Fruit fly (Drosophila melanogaster) whole organism, embryonic: ENCODE data around the gene RpS29.

Experiments
- ATbp ChIP-seq: fragments of 200-800 bp; sonication (Bioruptor generic); optimal IDR thresholded peaks from 2 replicates; lab custom pipeline; 2017; ENCODE audit warnings: missing biosample characterization, mild to moderate bottlenecking, missing genetic modification characterization, missing genetic modification reagents
- BEAF-32 ChIP-seq: fragments of 200-800 bp; sonication (Bioruptor generic); optimal IDR thresholded peaks from 3 replicates; lab custom pipeline; 2017; ENCODE audit warnings: missing biosample characterization, missing genetic modification characterization, mild to moderate bottlenecking, moderate library complexity, missing genetic modification reagents
- CG10654 ChIP-seq: fragments of 200-800 bp; sonication (Bioruptor generic); optimal IDR thresholded peaks from 2 replicates; lab custom pipeline; 2016; ENCODE audit warnings: missing biosample characterization, missing genetic modification characterization
- CG12219 ChIP-seq: fragments of 200-800 bp; sonication (Bioruptor generic); optimal IDR thresholded peaks from 3 replicates; lab custom pipeline; 2018; ENCODE audit warnings: missing biosample characterization, mild to moderate bottlenecking, missing genetic modification characterization
- CG12299 ChIP-seq: fragments of 200-800 bp; sonication (Bioruptor generic); optimal IDR thresholded peaks from 2 replicates; lab custom pipeline; 2018; ENCODE audit warnings: missing biosample characterization, mild to moderate bottlenecking, missing genetic modification characterization
- CG12744 ChIP-seq: fragments of 200-800 bp; sonication (Bioruptor generic); optimal IDR thresholded peaks from 2 replicates; lab custom pipeline; 2016; ENCODE audit warnings: missing biosample characterization, missing genetic modification characterization
- CG13287 ChIP-seq: fragments of 200-800 bp; sonication (Bioruptor generic); IDR thresholded peaks from 2 replicates; pipeline ENCODE4 v1.3.6; 2022; ENCODE audit warnings: missing biosample characterization, missing genetic modification characterization; ENCODE audit not compliant: partially characterized antibody
- CG14710 ChIP-seq: fragments of 200-800 bp; sonication (Bioruptor generic); optimal IDR thresholded peaks from 3 replicates; lab custom pipeline; 2019; ENCODE audit warnings: missing biosample characterization, mild to moderate bottlenecking, missing genetic modification characterization, moderate library complexity
- CG15514 ChIP-seq: fragments of 200-800 bp; sonication (Bioruptor generic); optimal IDR thresholded peaks from 3 replicates; lab custom pipeline; 2017; ENCODE audit warnings: missing biosample characterization, missing genetic modification characterization, mild to moderate bottlenecking, moderate library complexity, missing genetic modification reagents
- CG1603 ChIP-seq: fragments of 200-800 bp; sonication (Bioruptor generic); optimal IDR thresholded peaks from 2 replicates; lab custom pipeline; 2019; ENCODE audit warnings: missing biosample characterization, mild to moderate bottlenecking, missing genetic modification characterization, moderate library complexity
- CG2889 ChIP-seq: fragments of 200-800 bp; sonication (Bioruptor generic); IDR thresholded peaks from 3 replicates; pipeline ENCODE4 v1.3.6; 2022; ENCODE audit warnings: missing biosample characterization, missing genetic modification characterization
- CG31441 ChIP-seq: fragments of 200-800 bp; sonication (Bioruptor generic); IDR thresholded peaks from 2 replicates; pipeline ENCODE4 v1.3.6; 2022; ENCODE audit warnings: missing biosample characterization, missing genetic modification characterization
- CG33557 ChIP-seq: fragments of 200-800 bp; sonication (Bioruptor generic); optimal IDR thresholded peaks from 2 replicates; lab custom pipeline; 2019; ENCODE audit warnings: missing biosample characterization, mild to moderate bottlenecking, missing genetic modification characterization, moderate library complexity
- CG34422 ChIP-seq: fragments of 200-800 bp; sonication (Bioruptor generic); IDR thresholded peaks from 3 replicates; pipeline ENCODE4 v1.3.6; 2022; ENCODE audit warnings: missing biosample characterization, missing genetic modification characterization
- CG6689 ChIP-seq: fragments of 200-800 bp; sonication (Bioruptor generic); IDR thresholded peaks from 2 replicates; pipeline ENCODE4 v1.3.6; 2022; ENCODE audit warnings: missing biosample characterization, missing genetic modification characterization
- CG7357 ChIP-seq: fragments of 200-800 bp; sonication (Bioruptor generic); IDR thresholded peaks from 3 replicates; pipeline ENCODE4 v1.3.6; 2022; ENCODE audit warnings: missing biosample characterization, missing genetic modification characterization
- CG7928 ChIP-seq: fragments of 200-800 bp; sonication (Bioruptor generic); optimal IDR thresholded peaks from 2 replicates; lab custom pipeline; 2017; ENCODE audit warnings: missing biosample characterization, mild to moderate bottlenecking, missing genetic modification characterization
- CG9215 ChIP-seq: fragments of 200-800 bp; sonication (Bioruptor generic); IDR thresholded peaks from 2 replicates; pipeline ENCODE4 v1.3.6; 2022; ENCODE audit warnings: missing biosample characterization, missing genetic modification characterization
- Dbx ChIP-seq: fragments of 200-800 bp; sonication (Bioruptor generic); IDR thresholded peaks from 3 replicates; pipeline ENCODE4 v1.3.6; 2022; ENCODE audit warnings: missing biosample characterization, missing genetic modification characterization
- Dek ChIP-seq: fragments of 200-800 bp; sonication (Bioruptor generic); optimal IDR thresholded peaks from 3 replicates; lab custom pipeline; 2019; ENCODE audit warnings: missing biosample characterization, mild to moderate bottlenecking, missing genetic modification characterization, moderate library complexity
- Drgx ChIP-seq: fragments of 200-800 bp; sonication (Bioruptor generic); IDR thresholded peaks from 2 replicates; pipeline ENCODE4 v1.3.6; 2022; ENCODE audit warnings: missing biosample characterization, missing genetic modification characterization
- H2.0 ChIP-seq: fragments of 200-800 bp; sonication (Bioruptor generic); IDR thresholded peaks from 2 replicates; pipeline ENCODE4 v1.3.6; 2022; ENCODE audit warnings: missing biosample characterization, missing genetic modification characterization
- HmgD ChIP-seq: fragments of 200-800 bp; sonication (Bioruptor generic); optimal IDR thresholded peaks from 3 replicates; lab custom pipeline; 2016; ENCODE audit warnings: missing biosample characterization, missing genetic modification characterization
- Mrtf ChIP-seq: fragments of 200-800 bp; sonication (Bioruptor generic); IDR thresholded peaks from 3 replicates; pipeline ENCODE4 v1.3.6; 2022; ENCODE audit warnings: missing biosample characterization, missing genetic modification characterization
- NFAT ChIP-seq: fragments of 200-800 bp; sonication (Bioruptor generic); IDR thresholded peaks from 2 replicates; pipeline ENCODE4 v1.3.6; 2022; ENCODE audit warnings: missing biosample characterization, missing genetic modification characterization
- NK7.1 ChIP-seq: fragments of 200-800 bp; sonication (Bioruptor generic); optimal IDR thresholded peaks from 3 replicates; lab custom pipeline; 2016; ENCODE audit warnings: missing biosample characterization, missing genetic modification characterization
- Opbp ChIP-seq: fragments of 200-800 bp; sonication (Bioruptor generic); IDR thresholded peaks from 3 replicates; pipeline ENCODE4 v1.3.6; 2022; ENCODE audit warnings: missing biosample characterization, missing genetic modification characterization; ENCODE audit not compliant: partially characterized antibody
- ase ChIP-seq: fragments of 200-800 bp; sonication (Bioruptor generic); IDR thresholded peaks from 3 replicates; pipeline ENCODE4 v1.3.6; 2022; ENCODE audit warnings: missing biosample characterization, missing genetic modification characterization
- cg ChIP-seq: fragments of 200-800 bp; sonication (Bioruptor generic); optimal IDR thresholded peaks from 3 replicates; lab custom pipeline; 2019; ENCODE audit warnings: missing biosample characterization, mild to moderate bottlenecking, missing genetic modification characterization, moderate library complexity
- dysf ChIP-seq: fragments of 200-800 bp; sonication (Bioruptor generic); IDR thresholded peaks from 3 replicates; pipeline ENCODE4 v1.3.6; 2022; ENCODE audit warnings: missing biosample characterization, missing genetic modification characterization
- ems ChIP-seq: fragments of 200-800 bp; sonication (Bioruptor generic); optimal IDR thresholded peaks from 3 replicates; lab custom pipeline; 2016; ENCODE audit warnings: missing biosample characterization, missing genetic modification characterization
- eve ChIP-seq, 2 experiments: fragments of >200 bp; optimal IDR thresholded peaks; 2 replicates each; lab custom pipeline; 2017; ENCODE audit warnings: missing biosample characterization in 2 of 2, missing genetic modification characterization in 2 of 2
- exex ChIP-seq: fragments of 200-800 bp; sonication (Bioruptor generic); optimal IDR thresholded peaks from 4 replicates; lab custom pipeline; 2018; ENCODE audit warnings: missing biosample characterization, mild to moderate bottlenecking, missing genetic modification characterization, moderate library complexity
- fd96Cb ChIP-seq: fragments of 200-800 bp; sonication (Bioruptor generic); optimal IDR thresholded peaks from 2 replicates; lab custom pipeline; 2018; ENCODE audit warnings: missing biosample characterization, mild to moderate bottlenecking, missing genetic modification characterization, moderate library complexity
- gem ChIP-seq: fragments of 200-800 bp; sonication (Bioruptor generic); optimal IDR thresholded peaks from 2 replicates; lab custom pipeline; 2019; ENCODE audit warnings: missing biosample characterization, mild to moderate bottlenecking, missing genetic modification characterization, moderate library complexity
- gro ChIP-seq: fragments of 200-800 bp; sonication (Bioruptor generic); optimal IDR thresholded peaks from 2 replicates; lab custom pipeline; 2016; ENCODE audit warnings: missing biosample characterization, missing genetic modification characterization
- h ChIP-seq: fragments of >200 bp; optimal IDR thresholded peaks from 2 replicates; lab custom pipeline; 2017
- kni ChIP-seq: fragments of 200-800 bp; sonication (Bioruptor generic); optimal IDR thresholded peaks from 3 replicates; lab custom pipeline; 2017; ENCODE audit warnings: mild to moderate bottlenecking, missing biosample characterization, missing genetic modification reagents, missing genetic modification characterization
- lilli ChIP-seq: fragments of 200-800 bp; sonication (Bioruptor generic); optimal IDR thresholded peaks from 3 replicates; lab custom pipeline; 2016; ENCODE audit warnings: missing biosample characterization, missing genetic modification characterization
- mam ChIP-seq: fragments of 200-800 bp; sonication (Bioruptor generic); optimal IDR thresholded peaks from 3 replicates; lab custom pipeline; 2016; ENCODE audit warnings: missing biosample characterization, missing genetic modification characterization
- mld ChIP-seq: fragments of 200-800 bp; sonication (Bioruptor generic); IDR thresholded peaks from 3 replicates; pipeline ENCODE4 v1.3.6; 2022; ENCODE audit warnings: missing biosample characterization, missing genetic modification characterization; ENCODE audit not compliant: partially characterized antibody
- pb ChIP-seq: fragments of 200-800 bp; sonication (Bioruptor generic); optimal IDR thresholded peaks from 3 replicates; lab custom pipeline; 2016; ENCODE audit warnings: missing biosample characterization, missing genetic modification characterization
- pita ChIP-seq: fragments of 200-800 bp; sonication (Bioruptor generic); optimal IDR thresholded peaks from 2 replicates; lab custom pipeline; 2017; ENCODE audit warnings: missing biosample characterization, mild to moderate bottlenecking, missing genetic modification characterization
- row ChIP-seq: fragments of 200-800 bp; sonication (Bioruptor generic); IDR thresholded peaks from 3 replicates; pipeline ENCODE4 v1.3.6; 2022; ENCODE audit warnings: missing biosample characterization, missing genetic modification characterization
- schlank ChIP-seq: fragments of 200-800 bp; sonication (Bioruptor generic); optimal IDR thresholded peaks from 2 replicates; lab custom pipeline; 2018; ENCODE audit warnings: missing biosample characterization, mild to moderate bottlenecking, missing genetic modification characterization
- sens ChIP-seq: fragments of 200-800 bp; sonication (Bioruptor generic); peaks from one replicate; lab custom pipeline; 2016; ENCODE audit warnings: missing biosample characterization, missing genetic modification characterization
- sna ChIP-seq: fragments of 200-800 bp; sonication (Bioruptor generic); IDR thresholded peaks from 2 replicates; pipeline ENCODE4 v1.3.6; 2022; ENCODE audit warnings: missing biosample characterization, missing genetic modification characterization; ENCODE audit not compliant: partially characterized antibody
- sqz ChIP-seq: fragments of 200-800 bp; sonication (Bioruptor generic); optimal IDR thresholded peaks from 3 replicates; lab custom pipeline; 2018; ENCODE audit warnings: missing biosample characterization, mild to moderate bottlenecking, missing genetic modification characterization
- tap ChIP-seq: fragments of 200-800 bp; optimal IDR thresholded peaks from 3 replicates; lab custom pipeline; 2019; ENCODE audit warnings: missing biosample characterization, mild to moderate bottlenecking, missing genetic modification characterization, moderate library complexity
- tup ChIP-seq: fragments of 200-800 bp; sonication (Bioruptor generic); optimal IDR thresholded peaks from 2 replicates; lab custom pipeline; 2016; ENCODE audit warnings: missing biosample characterization, mild to moderate bottlenecking, missing genetic modification characterization, moderate library complexity
- yki ChIP-seq: fragments of >200 bp; optimal IDR thresholded peaks from 3 replicates; lab custom pipeline; 2018
- zen2 ChIP-seq: fragments of 200-800 bp; sonication (Bioruptor generic); IDR thresholded peaks from 3 replicates; pipeline ENCODE4 v1.3.6; 2022; ENCODE audit warnings: missing biosample characterization, missing genetic modification characterization; ENCODE audit not compliant: partially characterized antibody

Gene RpS29

DNA sequence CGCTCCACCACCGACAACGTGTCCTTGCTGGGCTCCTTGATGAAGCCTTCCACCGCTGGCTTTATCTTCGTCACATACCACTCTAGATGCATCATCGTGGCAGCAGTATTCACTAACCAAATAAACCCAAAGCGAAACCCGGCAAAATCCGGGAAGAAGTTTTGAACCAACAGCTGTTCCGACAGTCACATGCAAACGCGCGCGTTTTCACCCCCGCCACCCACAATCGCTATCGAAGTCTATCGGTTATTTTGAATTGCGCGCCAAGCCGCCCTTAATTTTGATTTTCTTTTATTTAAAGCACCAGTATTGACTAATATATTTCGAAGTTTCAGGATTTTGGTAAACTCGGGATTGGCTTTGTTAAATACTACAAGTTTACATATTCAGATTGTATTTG, 23.4 kb upstream of the RpS29 start, which contains the start of gene Tti1 (continued):
- TF ChIP-seq Mrtf (GFP tag; lab: Robert Waterston, UW) (no peak), h (lab: Kevin White, UChicago) (no peak), CG7928 (GFP tag; lab: Kevin White, UChicago) (no peak), gro (GFP tag; lab: Kevin White, UChicago) (no peak), CG31441 (GFP tag; lab: Robert Waterston, UW) (no peak), mam (GFP tag; lab: Kevin White, UChicago) (no peak), schlank (tag; lab: Kevin White, UChicago) (no peak), CG7357 (GFP tag; lab: Robert Waterston, UW) (no peak), H2.0 (no peak), sqz (GFP tag; lab: Kevin White, UChicago) (no peak), CG33557 (GFP tag; lab: Kevin White, UChicago) (no peak), eve (GFP tag; optimal IDR thresholded peaks at IDR 0.05; lab: Kevin White, UChicago) (no peak), CG12744 (GFP tag; lab: Kevin White, UChicago) (no peak), ase (no peak), sens (GFP tag; lab: Kevin White, UChicago) (no peak), CG12299 (no peak), fd96Cb (no peak), cg (GFP tag; lab: Kevin White, UChicago) (no peak), yki (no peak), BEAF-32 (GFP tag; lab: Kevin White, UChicago) (peak; percentile 38), pita (GFP tag; lab: Kevin White, UChicago) (no peak), mld (GFP tag; lab: Robert Waterston, UW) (no peak), dysf (GFP tag; lab: Robert Waterston, UW) (no peak), row (no peak), CG2889 (GFP tag; lab: Robert Waterston, UW) (no peak), tap (tag; lab: Kevin White, UChicago) (no peak), CG10654 (GFP tag; lab: Kevin White, UChicago) (no peak), HmgD (GFP tag; lab: Kevin White, UChicago) (no peak), CG13287 (GFP tag; lab: Robert Waterston, UW) (peak; percentile 73), NFAT (GFP tag; lab: Robert Waterston, UW) (no peak), CG14710 (tag; lab: Kevin White, UChicago) (no peak), lilli (GFP tag; lab: Kevin White, UChicago) (no peak), Opbp (GFP tag; lab: Robert Waterston, UW) (peak; percentile 52; the same call in 1 of the 3 replicates), gem (tag; lab: Kevin White, UChicago) (no peak), Dek (tag; lab: Kevin White, UChicago) (no peak), ATbp (GFP tag; lab: Kevin White, UChicago) (no peak), exex (tag; lab: Kevin White, UChicago) (no peak), pb (no peak), kni (GFP tag; lab: Kevin White, UChicago) (no peak), NK7.1 (no peak), CG12219 (GFP tag; lab: Kevin White, UChicago) (no peak), CG34422 (peak; percentile 34; the same call in 1 of the 3 replicates), ems (GFP tag; lab: Kevin White, UChicago) (no peak), CG1603 (no peak), sna (GFP tag; lab: Robert Waterston, UW) (0 out of 2 replicates have a peak, but pooled peaks have one; percentile 27), Drgx (GFP tag; lab: Robert Waterston, UW) (no peak), CG9215 (GFP tag; lab: Robert Waterston, UW) (no peak), Dbx (no peak), CG6689 (GFP tag; lab: Robert Waterston, UW) (no peak), zen2 (GFP tag; lab: Robert Waterston, UW) (0 out of 3 replicates have a peak, but pooled peaks have one; percentile 7), tup (GFP tag; lab: Kevin White, UChicago) (no peak), CG15514 (GFP tag; lab: Kevin White, UChicago) (peak; percentile 14)
